Fruit fly (Drosophila melanogaster) Kc167 (cell line): ENCODE results near the gene eIF3i.

Experiments used
- h ChIP-seq: fragments of >200 bp; optimal IDR thresholded peaks from 3 replicates; lab custom pipeline; 2018; ENCODE audit warnings: missing external identifiers
- psq ChIP-seq: fragments of >200 bp; optimal IDR thresholded peaks from 2 replicates; lab custom pipeline; 2017; ENCODE audit warnings: missing external identifiers

- no peak for TF ChIP-seq psq (lab: Kevin White, UChicago)
- no peak for TF ChIP-seq h (lab: Kevin White, UChicago)
Observed at dm6 chr2L:4965923-4966322, 1.7 kb downstream of the eIF3i start.
